Fruit fly (Drosophila melanogaster) whole organism, embryonic: Measurements from ENCODE around the gene vir-1.

ENCODE experiments used
- Antp ChIP-seq: fragments of 200-800 bp; sonication (Bioruptor generic); optimal IDR thresholded peaks from 3 replicates; lab custom pipeline; 2016; ENCODE audit warnings: missing biosample characterization, missing genetic modification characterization
- CG10267 ChIP-seq: fragments of 200-800 bp; sonication (Bioruptor generic); optimal IDR thresholded peaks from 2 replicates; lab custom pipeline; 2018; ENCODE audit warnings: missing biosample characterization, mild to moderate bottlenecking, missing genetic modification characterization, moderate library complexity
- CG10979 ChIP-seq: fragments of 200-800 bp; sonication (Bioruptor generic); optimal IDR thresholded peaks from 2 replicates; lab custom pipeline; 2018; ENCODE audit warnings: missing biosample characterization, mild to moderate bottlenecking, missing genetic modification characterization, moderate library complexity
- CG11560 ChIP-seq: fragments of 200-800 bp; sonication (Bioruptor generic); IDR thresholded peaks from 3 replicates; pipeline ENCODE4 v1.3.6; 2022; ENCODE audit warnings: missing biosample characterization, missing genetic modification characterization
- CG11696 ChIP-seq: fragments of 200-800 bp; sonication (Bioruptor generic); IDR thresholded peaks from 2 replicates; pipeline ENCODE4 v1.3.6; 2022; ENCODE audit warnings: missing biosample characterization, missing genetic modification characterization
- CG12219 ChIP-seq: fragments of 200-800 bp; sonication (Bioruptor generic); optimal IDR thresholded peaks from 3 replicates; lab custom pipeline; 2018; ENCODE audit warnings: missing biosample characterization, mild to moderate bottlenecking, missing genetic modification characterization
- CG12236 ChIP-seq: fragments of 200-800 bp; sonication (Bioruptor generic); optimal IDR thresholded peaks from 2 replicates; lab custom pipeline; 2016; ENCODE audit warnings: missing biosample characterization, missing genetic modification characterization
- CG18262 ChIP-seq: fragments of 200-800 bp; optimal IDR thresholded peaks from 3 replicates; lab custom pipeline; 2019; ENCODE audit warnings: missing biosample characterization, mild to moderate bottlenecking, missing genetic modification characterization, moderate library complexity
- CG2199 ChIP-seq: fragments of 200-800 bp; sonication (Bioruptor generic); IDR thresholded peaks from 3 replicates; pipeline ENCODE4 v1.3.6; 2022; ENCODE audit warnings: missing biosample characterization, missing genetic modification characterization
- CG30020 ChIP-seq: fragments of 200-800 bp; optimal IDR thresholded peaks from 2 replicates; lab custom pipeline; 2019; ENCODE audit warnings: missing biosample characterization, mild to moderate bottlenecking, missing genetic modification characterization, moderate library complexity
- CG31224 ChIP-seq: fragments of 200-800 bp; sonication (Bioruptor generic); IDR thresholded peaks from 2 replicates; pipeline ENCODE4 v1.3.6; 2022; ENCODE audit warnings: missing biosample characterization, missing genetic modification characterization
- CG31365 ChIP-seq: fragments of 200-800 bp; sonication (Bioruptor generic); optimal IDR thresholded peaks from 2 replicates; lab custom pipeline; 2018; ENCODE audit warnings: missing biosample characterization, mild to moderate bottlenecking, missing genetic modification characterization
- CG3847 ChIP-seq: fragments of 200-800 bp; sonication (Bioruptor generic); IDR thresholded peaks from 2 replicates; pipeline ENCODE4 v1.3.6; 2022; ENCODE audit warnings: missing biosample characterization, missing genetic modification characterization
- CG6689 ChIP-seq: fragments of 200-800 bp; sonication (Bioruptor generic); IDR thresholded peaks from 2 replicates; pipeline ENCODE4 v1.3.6; 2022; ENCODE audit warnings: missing biosample characterization, missing genetic modification characterization
- CG6791 ChIP-seq: fragments of 200-800 bp; sonication (Bioruptor generic); IDR thresholded peaks from 3 replicates; pipeline ENCODE4 v1.3.6; 2022; ENCODE audit warnings: missing biosample characterization, missing genetic modification characterization; ENCODE audit not compliant: partially characterized antibody
- CG7987 ChIP-seq: fragments of 200-800 bp; sonication (Bioruptor generic); optimal IDR thresholded peaks from 2 replicates; lab custom pipeline; 2018; ENCODE audit warnings: missing biosample characterization, mild to moderate bottlenecking, missing genetic modification characterization, moderate library complexity
- CG9797 ChIP-seq: fragments of 200-800 bp; sonication (Bioruptor generic); optimal IDR thresholded peaks from 3 replicates; lab custom pipeline; 2018; ENCODE audit warnings: missing biosample characterization, mild to moderate bottlenecking, missing genetic modification characterization
- D19B ChIP-seq: fragments of 200-800 bp; sonication (Bioruptor generic); optimal IDR thresholded peaks from 2 replicates; lab custom pipeline; 2017; ENCODE audit warnings: missing biosample characterization, mild to moderate bottlenecking, missing genetic modification characterization
- Dll ChIP-seq: fragments of 200-800 bp; sonication (Bioruptor generic); IDR thresholded peaks from 4 replicates; pipeline ENCODE4 v1.3.6; 2022; ENCODE audit warnings: missing biosample characterization, missing genetic modification characterization; ENCODE audit not compliant: partially characterized antibody
- Doc2 ChIP-seq: fragments of 200-800 bp; sonication (Bioruptor generic); IDR thresholded peaks from 2 replicates; pipeline ENCODE4 v1.3.6; 2022; ENCODE audit warnings: missing biosample characterization, missing genetic modification characterization
- Fer1 ChIP-seq: fragments of 200-800 bp; sonication (Bioruptor generic); optimal IDR thresholded peaks from 2 replicates; lab custom pipeline; 2017; ENCODE audit warnings: missing biosample characterization, mild to moderate bottlenecking, missing genetic modification characterization
- Fer2 ChIP-seq: fragments of 200-800 bp; sonication (Bioruptor generic); optimal IDR thresholded peaks from 2 replicates; lab custom pipeline; 2018; ENCODE audit warnings: missing biosample characterization, mild to moderate bottlenecking, missing genetic modification characterization, moderate library complexity
- GATAe ChIP-seq: fragments of 200-800 bp; sonication (Bioruptor generic); conservative IDR thresholded peaks from 2 replicates; pipeline ENCODE4 v1.3.6; 2022; ENCODE audit warnings: missing biosample characterization, missing genetic modification characterization
- Gsc ChIP-seq: fragments of 200-800 bp; sonication (Bioruptor generic); IDR thresholded peaks from 2 replicates; pipeline ENCODE4 v1.3.6; 2022; ENCODE audit warnings: missing biosample characterization, missing genetic modification characterization
- H2.0 ChIP-seq: fragments of 200-800 bp; sonication (Bioruptor generic); IDR thresholded peaks from 2 replicates; pipeline ENCODE4 v1.3.6; 2022; ENCODE audit warnings: missing biosample characterization, missing genetic modification characterization
- Hr51 ChIP-seq, 2 experiments: fragments of 200-800 bp; sonication (Bioruptor generic); optimal IDR thresholded peaks; 2 replicates in 1 of 2; 3 replicates in 1 of 2; lab custom pipeline; 2016 to 2018; ENCODE audit warnings: missing biosample characterization in 2 of 2, missing genetic modification characterization in 2 of 2, mild to moderate bottlenecking in 1 of 2, moderate library complexity in 1 of 2
- MBD-R2 ChIP-seq: fragments of 200-800 bp; sonication (Bioruptor generic); IDR thresholded peaks from 2 replicates; pipeline ENCODE4 v1.3.6; 2022; ENCODE audit warnings: missing biosample characterization, missing genetic modification characterization
- Max ChIP-seq: fragments of 200-800 bp; sonication (Bioruptor generic); optimal IDR thresholded peaks from 2 replicates; lab custom pipeline; 2016; ENCODE audit warnings: missing biosample characterization, mild to moderate bottlenecking, missing genetic modification characterization
- Med ChIP-seq: fragments of 200-800 bp; sonication (Bioruptor generic); peaks from one replicate; lab custom pipeline; 2016; ENCODE audit warnings: missing biosample characterization, missing genetic modification characterization, mild to moderate bottlenecking, inconsistent platforms, moderate library complexity
- Neu2 ChIP-seq: fragments of 200-800 bp; sonication (Bioruptor generic); optimal IDR thresholded peaks from 3 replicates; lab custom pipeline; 2016; ENCODE audit warnings: missing biosample characterization, missing genetic modification characterization, borderline replicate concordance
- NfI ChIP-seq: fragments of 200-800 bp; sonication (Bioruptor generic); optimal IDR thresholded peaks from 3 replicates; lab custom pipeline; 2018; ENCODE audit warnings: missing biosample characterization, mild to moderate bottlenecking, missing genetic modification characterization, moderate library complexity
- Oli ChIP-seq: fragments of 200-800 bp; sonication (Bioruptor generic); optimal IDR thresholded peaks from 2 replicates; lab custom pipeline; 2018; ENCODE audit warnings: missing biosample characterization, mild to moderate bottlenecking, missing genetic modification characterization, moderate library complexity
- Six4 ChIP-seq: fragments of 200-800 bp; sonication (Bioruptor generic); optimal IDR thresholded peaks from 2 replicates; lab custom pipeline; 2016; ENCODE audit warnings: missing biosample characterization, missing genetic modification characterization
- ara ChIP-seq: fragments of 200-800 bp; sonication (Bioruptor generic); IDR thresholded peaks from 2 replicates; pipeline ENCODE4 v1.3.6; 2022; ENCODE audit warnings: missing biosample characterization, missing genetic modification characterization
- caup ChIP-seq: fragments of 200-800 bp; sonication (Bioruptor generic); optimal IDR thresholded peaks from 3 replicates; lab custom pipeline; 2017; ENCODE audit warnings: missing biosample characterization, mild to moderate bottlenecking, missing genetic modification characterization, moderate library complexity; ENCODE audit not compliant: severe bottlenecking
- chm ChIP-seq: fragments of 200-800 bp; sonication (Bioruptor generic); IDR thresholded peaks from 2 replicates; pipeline ENCODE4 v1.3.6; 2022; ENCODE audit warnings: missing biosample characterization, missing genetic modification characterization
- dmrt99B ChIP-seq: fragments of 200-800 bp; sonication (Bioruptor generic); optimal IDR thresholded peaks from 2 replicates; lab custom pipeline; 2018; ENCODE audit warnings: missing biosample characterization, mild to moderate bottlenecking, missing genetic modification characterization, moderate library complexity
- en ChIP-seq: fragments of 200-800 bp; sonication (Bioruptor generic); optimal IDR thresholded peaks from 2 replicates; lab custom pipeline; 2016; ENCODE audit warnings: missing biosample characterization, missing genetic modification characterization
- grau ChIP-seq: fragments of 200-800 bp; optimal IDR thresholded peaks from 3 replicates; lab custom pipeline; 2019; ENCODE audit warnings: missing biosample characterization, mild to moderate bottlenecking, missing genetic modification characterization, moderate library complexity
- knrl ChIP-seq: fragments of 200-800 bp; sonication (Bioruptor generic); IDR thresholded peaks from 3 replicates; pipeline ENCODE4 v1.3.6; 2022; ENCODE audit warnings: missing biosample characterization, missing genetic modification characterization; ENCODE audit not compliant: partially characterized antibody
- lab ChIP-seq: fragments of 200-800 bp; sonication (Bioruptor generic); optimal IDR thresholded peaks from 3 replicates; lab custom pipeline; 2017; ENCODE audit warnings: missing biosample characterization, missing genetic modification characterization, mild to moderate bottlenecking, moderate library complexity, missing genetic modification reagents
- peb ChIP-seq: fragments of 200-800 bp; sonication (Bioruptor generic); IDR thresholded peaks from 2 replicates; pipeline ENCODE4 v1.3.6; 2022; ENCODE audit warnings: missing biosample characterization, missing genetic modification characterization
- pita ChIP-seq: fragments of 200-800 bp; sonication (Bioruptor generic); optimal IDR thresholded peaks from 2 replicates; lab custom pipeline; 2017; ENCODE audit warnings: missing biosample characterization, mild to moderate bottlenecking, missing genetic modification characterization
- pum ChIP-seq: fragments of 200-800 bp; sonication (Bioruptor generic); optimal IDR thresholded peaks from 2 replicates; lab custom pipeline; 2016; ENCODE audit warnings: missing biosample characterization, missing genetic modification characterization
- so ChIP-seq: fragments of 200-800 bp; sonication (Bioruptor generic); IDR thresholded peaks from 3 replicates; pipeline ENCODE4 v1.3.6; 2022; ENCODE audit warnings: missing biosample characterization, missing genetic modification characterization
- toy ChIP-seq: fragments of 200-800 bp; sonication (Bioruptor generic); IDR thresholded peaks from 2 replicates; pipeline ENCODE4 v1.3.6; 2022; ENCODE audit warnings: missing biosample characterization, missing genetic modification characterization
- tx ChIP-seq: fragments of 200-800 bp; sonication (Bioruptor generic); optimal IDR thresholded peaks from 2 replicates; lab custom pipeline; 2016; ENCODE audit warnings: missing biosample characterization, missing genetic modification characterization
- unc-4 ChIP-seq: fragments of 200-800 bp; sonication (Bioruptor generic); IDR thresholded peaks from 2 replicates; pipeline ENCODE4 v1.3.6; 2022; ENCODE audit warnings: missing biosample characterization, missing genetic modification characterization; ENCODE audit not compliant: partially characterized antibody
- z ChIP-seq: fragments of 200-800 bp; sonication (Bioruptor generic); IDR thresholded peaks from 3 replicates; pipeline ENCODE4 v1.3.6; 2022; ENCODE audit warnings: missing biosample characterization, missing genetic modification characterization
- zfh2 ChIP-seq: fragments of 200-800 bp; sonication (Bioruptor generic); optimal IDR thresholded peaks from 2 replicates; lab custom pipeline; 2016; ENCODE audit warnings: missing biosample characterization, missing genetic modification characterization

vir-1 gene

dm6 chr2L:12435976-12436771 lies 12.9 kb upstream of the vir-1 start (continued):
- no peak for TF ChIP-seq CG10267 (tag; lab: Kevin White, UChicago)
- TF ChIP-seq chm (GFP tag; lab: Robert Waterston, UW), result no peak
- no peak for TF ChIP-seq GATAe
- peak; percentile 2 for TF ChIP-seq grau (tag; lab: Kevin White, UChicago)
- TF ChIP-seq CG10979 (tag; lab: Kevin White, UChicago), result no peak
- TF ChIP-seq pita, result no peak
- TF ChIP-seq CG9797 (GFP tag; lab: Kevin White, UChicago), result no peak
- TF ChIP-seq z (GFP tag; lab: Robert Waterston, UW), result no peak
- TF ChIP-seq Med (GFP tag; lab: Kevin White, UChicago), result peak; percentile 71
- no peak for TF ChIP-seq Fer2
- 0 out of 2 replicates have a peak, but pooled peaks have one; percentile 20 for TF ChIP-seq unc-4
- TF ChIP-seq Dll (GFP tag; lab: Robert Waterston, UW), result 0 out of 4 replicates have a peak, but pooled peaks have one; percentile 3
- no peak for TF ChIP-seq CG31224 (GFP tag; lab: Robert Waterston, UW)
- no peak for TF ChIP-seq caup (GFP tag; lab: Kevin White, UChicago)
- TF ChIP-seq toy (GFP tag; lab: Robert Waterston, UW), result no peak
- no peak for TF ChIP-seq CG6689 (GFP tag; lab: Robert Waterston, UW)
- no peak for TF ChIP-seq tx
- no peak for TF ChIP-seq pum
- no peak for TF ChIP-seq knrl (GFP tag; lab: Robert Waterston, UW)
- TF ChIP-seq Neu2, result no peak
- no peak for TF ChIP-seq CG18262 (tag; lab: Kevin White, UChicago)
- TF ChIP-seq lab (GFP tag; lab: Kevin White, UChicago), result no peak
- TF ChIP-seq H2.0 (GFP tag; lab: Robert Waterston, UW), result no peak
- no peak for TF ChIP-seq CG2199 (GFP tag; lab: Robert Waterston, UW)
- no peak for TF ChIP-seq Max (GFP tag; lab: Kevin White, UChicago)
- no peak for TF ChIP-seq Antp
- no peak for TF ChIP-seq CG12236
- TF ChIP-seq Gsc, result no peak
- TF ChIP-seq CG12219 (GFP tag; lab: Kevin White, UChicago), result no peak
- TF ChIP-seq peb, result no peak
- no peak for TF ChIP-seq Oli (tag; lab: Kevin White, UChicago)
- no peak for TF ChIP-seq so (GFP tag; lab: Robert Waterston, UW)
- no peak for TF ChIP-seq ara (GFP tag; lab: Robert Waterston, UW)
- no peak for TF ChIP-seq CG3847 (GFP tag; lab: Robert Waterston, UW)
- peak; percentile 90 for TF ChIP-seq MBD-R2 (GFP tag; lab: Robert Waterston, UW)
- no peak for TF ChIP-seq dmrt99B (tag; lab: Kevin White, UChicago)
- no peak for TF ChIP-seq CG30020 (tag; lab: Kevin White, UChicago)
- peak; percentile 5 for TF ChIP-seq zfh2
- peak; percentile 17 for TF ChIP-seq NfI (GFP tag; lab: Kevin White, UChicago)
- TF ChIP-seq Fer1 (GFP tag; lab: Kevin White, UChicago), result peak; percentile 22
- no peak for TF ChIP-seq CG6791
- TF ChIP-seq CG11560 (tag; lab: Robert Waterston, UW), result no peak
- TF ChIP-seq Hr51 (GFP tag; optimal IDR thresholded peaks at IDR 0.05; lab: Kevin White, UChicago), result no peak
- no peak for TF ChIP-seq CG31365 (tag; lab: Kevin White, UChicago)
- no peak for TF ChIP-seq Doc2 (GFP tag; lab: Robert Waterston, UW)
- no peak for TF ChIP-seq CG7987
- TF ChIP-seq D19B (GFP tag; lab: Kevin White, UChicago), result no peak
- TF ChIP-seq Six4 (GFP tag; lab: Kevin White, UChicago), result no peak
- no peak for TF ChIP-seq en (GFP tag; lab: Kevin White, UChicago)
- no peak for TF ChIP-seq CG11696
